Fruit fly (Drosophila melanogaster): ENCODE measurements around the gene Spn28Dc.

dm6 chr2L:8042645-8043281, 35.8 kb upstream of the Spn28Dc start, which contains the start of gene RpL36A:
- TF ChIP-seq fkh (GFP tag; optimal IDR thresholded peaks at IDR 0.05): no peak
- TF ChIP-seq CG11762 (GFP tag; optimal IDR thresholded peaks at IDR 0.05; ENCODE audit: insufficient read depth): no peak
- TF ChIP-seq CG8319 (GFP tag; optimal IDR thresholded peaks at IDR 0.05): no peak
- no peak for TF ChIP-seq spab (GFP tag; optimal IDR thresholded peaks at IDR 0.05)
